Worm (Caenorhabditis elegans) whole organism, L4/young adult: Measurements from ENCODE around the gene T21B4.15.
"Not testable (repeated sequence)": the region's sequence is repeated elsewhere in the genome, so short reads cannot be mapped to it uniquely, and the experiment has no call there.

ENCODE experiments used
- W03F9.2 ChIP-seq: fragments of 150-350 bp; optimal IDR thresholded peaks from 2 replicates; lab custom pipeline; 2014; ENCODE audit warnings: missing biosample characterization, missing genetic modification characterization
- dao-5 ChIP-seq: sonication (generic microtip); optimal IDR thresholded peaks from 2 replicates; lab custom pipeline; 2016; ENCODE audit warnings: missing genotype, missing genetic modification characterization, moderate library complexity, missing compliant biosample characterization
- him-1 ChIP-seq: sonication (generic microtip); optimal IDR thresholded peaks from 2 replicates; lab custom pipeline; 2016; ENCODE audit warnings: missing genotype, missing genetic modification reagents, missing genetic modification characterization, missing compliant biosample characterization

Gene T21B4.15

ce11 chrII:12489903-12490302 is at the start of gene T21B4.15:
Gene T21B4.15, plus strand, starts transcription at chrII:12490203.
- TF ChIP-seq dao-5 (tag; lab: Kevin White, UChicago) = no peak
- TF ChIP-seq him-1 (tag; lab: Kevin White, UChicago) = no peak
- no peak for TF ChIP-seq W03F9.2 (tag; lab: Kevin White, UChicago)

DNA sequence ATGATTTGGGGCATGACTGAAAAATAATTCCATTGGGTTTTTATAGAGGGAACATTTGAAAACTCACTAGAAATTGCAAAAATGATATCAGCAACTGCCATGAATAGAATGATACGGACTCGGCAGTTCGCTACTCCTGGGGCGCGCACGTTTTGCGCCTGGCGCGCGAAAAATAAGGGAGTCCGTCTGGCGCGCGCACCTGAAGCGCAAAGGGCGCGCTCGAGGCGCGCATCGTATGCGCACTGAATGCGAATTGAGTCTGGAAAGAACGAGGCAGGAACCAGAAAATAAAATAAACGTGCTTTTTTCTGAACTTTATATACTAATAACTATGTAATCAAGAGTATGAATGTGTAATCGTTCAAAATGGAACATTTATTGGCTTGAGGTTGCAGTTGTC is 48.8 kb upstream of the T21B4.15 start, which contains the start of gene Y57A10C.10:
Gene Y57A10C.10 (minus strand): TSS at position 101 of the 400 bp plus-strand sequence.
- TF ChIP-seq W03F9.2, dao-5, him-1 (tag; lab: Kevin White, UChicago): not testable (repeated sequence)

DNA sequence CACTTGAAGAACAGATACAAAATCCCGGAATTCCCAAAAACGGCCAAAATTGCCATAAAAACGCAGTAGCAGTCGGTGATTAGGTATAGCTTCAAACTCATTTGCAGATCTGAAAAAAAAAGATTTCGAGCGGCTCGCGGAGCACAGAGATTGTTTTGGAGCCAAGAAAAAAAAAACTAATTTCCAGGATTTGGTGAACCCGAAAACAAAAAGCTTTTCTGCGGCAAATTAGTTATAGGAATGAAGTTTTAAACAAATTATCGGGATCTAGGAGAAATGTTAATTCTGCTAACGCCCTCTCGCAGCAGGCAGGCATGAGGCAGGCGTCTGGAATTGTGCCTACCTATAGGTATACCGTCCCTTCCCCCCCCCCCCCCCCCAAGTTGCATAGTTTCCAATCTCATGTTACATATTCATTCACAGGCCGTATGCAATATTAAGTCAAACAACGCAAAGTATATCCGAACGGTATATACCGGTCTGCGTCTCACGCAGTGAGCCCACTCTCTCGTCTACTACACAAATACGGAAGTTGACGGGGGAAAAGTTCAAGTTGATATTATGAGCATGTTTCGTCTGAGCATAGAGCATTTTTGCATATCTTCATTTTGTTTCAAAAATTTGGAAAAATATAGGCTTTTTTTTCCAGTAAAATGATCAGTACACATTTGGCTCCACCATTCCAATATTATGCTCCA is 45.2 kb upstream of the T21B4.15 start, which contains the start of the genes W05H5.1 and pitr-6:
Gene W05H5.1 (minus strand): TSS at position 101 of the 698 bp plus-strand sequence.
Gene pitr-6 (plus strand): TSS at position 648 of the 698 bp plus-strand sequence.
- TF ChIP-seq W03F9.2 (tag; lab: Kevin White, UChicago) = no peak
- TF ChIP-seq him-1 (tag; lab: Kevin White, UChicago) = no peak
- no peak for TF ChIP-seq dao-5 (tag; lab: Kevin White, UChicago)

ce11 chrII:12448241-12448640 is 41.8 kb upstream of the T21B4.15 start, which contains the start of gene srh-27:
Gene srh-27, plus strand, starts transcription at chrII:12448541.
- TF ChIP-seq him-1 (tag; lab: Kevin White, UChicago) (no peak), dao-5 (tag; lab: Kevin White, UChicago) (no peak), W03F9.2 (tag; lab: Kevin White, UChicago) (no peak)

- TF ChIP-seq dao-5 (tag; lab: Kevin White, UChicago) (no peak), him-1 (tag; lab: Kevin White, UChicago) (no peak), W03F9.2 (tag; lab: Kevin White, UChicago) (no peak)
Measured at ce11 chrII:12449849-12450248, 40.2 kb upstream of the T21B4.15 start, which contains the start of gene sre-34. Gene sre-34, plus strand, starts transcription at chrII:12450149.

- no peak for TF ChIP-seq W03F9.2 (tag; lab: Kevin White, UChicago)
- TF ChIP-seq dao-5 (tag; lab: Kevin White, UChicago) = no peak
- no peak for TF ChIP-seq him-1 (tag; lab: Kevin White, UChicago)
Measured at ce11 chrII:12452754-12453352, 37.1 kb upstream of the T21B4.15 start, which contains the start of the genes sre-35 and sre-33. Gene sre-35, minus strand, starts transcription at chrII:12452854. Gene sre-33, plus strand, starts transcription at chrII:12453302.

- TF ChIP-seq W03F9.2 (tag; lab: Kevin White, UChicago) (no peak), dao-5 (tag; lab: Kevin White, UChicago) (no peak)
Measured at ce11 chrII:12456633-12457032, 33.4 kb upstream of the T21B4.15 start, which contains the start of gene sre-32. Gene sre-32, minus strand, starts transcription at chrII:12456733.

DNA sequence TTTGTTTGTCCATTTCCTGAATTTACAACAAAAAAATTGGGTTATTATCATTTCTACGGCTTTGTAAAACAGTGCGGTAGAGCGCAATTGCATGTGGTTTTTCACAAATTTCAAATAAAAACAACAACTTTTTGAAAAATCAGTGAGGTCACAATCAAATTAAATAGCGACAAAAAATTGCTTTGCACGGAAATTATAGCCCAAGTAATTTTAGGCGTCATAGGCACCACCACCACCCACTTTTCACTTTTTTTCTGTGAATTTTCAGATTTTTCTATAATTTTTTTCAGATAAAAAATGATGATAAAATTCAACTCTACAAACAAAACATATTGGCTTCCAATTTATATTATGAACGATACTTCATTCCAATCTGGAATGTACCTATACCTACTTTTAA is 32.7 kb upstream of the T21B4.15 start, which contains the start of gene sre-38:
Gene sre-38 (plus strand): TSS at position 301 of the 400 bp plus-strand sequence.
- TF ChIP-seq dao-5 (tag; lab: Kevin White, UChicago) (no peak), him-1 (tag; lab: Kevin White, UChicago) (no peak), W03F9.2 (tag; lab: Kevin White, UChicago) (no peak)

ce11 chrII:12459422-12459821 is 30.6 kb upstream of the T21B4.15 start, which contains the start of gene tag-281:
Gene tag-281, plus strand, starts transcription at chrII:12459761.
- TF ChIP-seq dao-5 (tag; lab: Kevin White, UChicago) = no peak
- no peak for TF ChIP-seq him-1 (tag; lab: Kevin White, UChicago)
- peak; percentile 72 for TF ChIP-seq W03F9.2 (tag; lab: Kevin White, UChicago)

DNA sequence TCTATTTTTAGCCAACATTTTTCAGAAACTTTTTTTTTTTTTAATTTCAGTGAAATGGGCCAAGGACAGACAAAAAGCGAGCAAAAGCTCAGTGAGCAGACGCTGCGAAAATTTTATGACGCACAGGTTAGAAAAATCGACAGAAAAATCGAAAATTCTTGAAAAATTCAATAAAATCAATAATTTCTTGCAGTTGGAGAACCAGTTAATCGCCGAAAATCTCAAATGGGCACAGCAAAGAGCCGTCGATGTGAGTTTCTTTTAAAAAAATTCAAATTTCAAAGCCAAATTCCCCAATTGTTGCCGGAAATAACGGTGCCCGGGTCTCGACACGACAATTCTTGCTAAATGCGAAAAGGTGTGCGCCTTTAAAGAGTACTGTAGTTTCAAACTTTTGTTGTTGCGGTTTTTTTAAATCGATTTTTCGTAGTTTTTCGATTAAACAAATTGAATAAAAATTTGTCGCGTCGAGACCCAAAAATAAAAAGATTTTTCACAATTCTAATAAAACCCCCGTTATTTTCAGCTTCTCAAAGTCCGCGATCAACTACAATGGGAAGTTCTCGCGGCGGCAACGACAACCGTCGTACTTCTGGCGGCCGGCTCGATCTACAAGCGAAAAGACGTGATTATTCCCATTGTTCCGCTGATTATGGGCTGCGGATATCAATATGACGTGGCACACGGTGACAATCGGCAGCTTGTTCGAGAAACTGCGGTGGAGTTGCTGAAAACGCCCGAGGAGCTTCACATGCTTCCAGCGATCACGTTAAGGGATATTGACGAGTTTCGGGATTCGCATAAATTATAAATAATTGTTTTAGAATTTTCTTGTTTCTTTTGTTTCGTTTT is 29.2 kb upstream of the T21B4.15 start, which contains the start of gene tag-280:
Gene tag-280 (plus strand): TSS at position 51 of the 852 bp plus-strand sequence.
- TF ChIP-seq W03F9.2 (tag; lab: Kevin White, UChicago) (no peak), dao-5 (tag; lab: Kevin White, UChicago) (no peak), him-1 (tag; lab: Kevin White, UChicago) (no peak)

DNA sequence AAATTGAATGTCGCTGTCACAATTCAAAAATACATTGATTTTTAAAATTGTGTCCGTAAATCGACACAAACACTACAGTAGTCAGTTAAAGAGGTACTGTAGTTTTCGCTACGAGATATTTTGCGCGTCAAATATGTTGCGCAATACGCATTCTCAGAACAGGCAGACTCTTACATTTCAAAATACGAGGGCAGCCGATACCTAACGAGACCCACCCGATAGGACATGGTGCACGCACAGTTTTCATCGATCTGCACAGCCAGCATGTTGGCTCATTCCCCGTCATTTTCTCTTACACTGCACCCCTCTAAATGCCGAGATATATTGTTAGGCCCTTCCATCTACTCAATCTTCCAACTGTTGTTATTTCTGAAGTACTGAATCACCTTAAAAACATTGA is 27.8 kb upstream of the T21B4.15 start, which contains the start of gene F15A4.2:
Gene F15A4.2 (plus strand): TSS at position 301 of the 400 bp plus-strand sequence.
- no peak for TF ChIP-seq him-1 (tag; lab: Kevin White, UChicago)
- TF ChIP-seq dao-5 (tag; lab: Kevin White, UChicago) = no peak
- TF ChIP-seq W03F9.2 (tag; lab: Kevin White, UChicago) = no peak

DNA sequence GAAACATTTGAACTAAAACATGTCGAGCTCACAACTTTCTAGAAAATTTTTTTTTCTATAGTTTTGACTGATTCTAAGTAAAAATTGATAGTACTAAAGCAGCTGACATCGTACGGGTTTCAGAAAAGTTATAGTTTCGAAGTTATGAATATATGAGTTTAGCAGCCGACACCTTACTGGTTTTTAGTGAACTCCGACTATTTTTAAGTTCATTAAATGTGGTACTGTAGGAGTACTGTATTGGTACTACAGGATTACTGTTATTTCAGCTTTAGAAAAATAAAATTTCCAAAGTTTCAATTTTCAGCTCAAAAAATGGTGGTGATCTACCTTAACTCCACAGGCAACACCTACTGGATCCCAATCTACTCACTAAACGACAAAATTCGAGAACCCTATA is 24.4 kb upstream of the T21B4.15 start, which contains the start of gene sre-37:
Gene sre-37 (plus strand): TSS at position 301 of the 400 bp plus-strand sequence.
- TF ChIP-seq him-1 (tag; lab: Kevin White, UChicago) (no peak), W03F9.2 (tag; lab: Kevin White, UChicago) (no peak)
